Comparison of ENCODE assay signal across 5 fruit fly cellular contexts in the genomic region with DNA sequence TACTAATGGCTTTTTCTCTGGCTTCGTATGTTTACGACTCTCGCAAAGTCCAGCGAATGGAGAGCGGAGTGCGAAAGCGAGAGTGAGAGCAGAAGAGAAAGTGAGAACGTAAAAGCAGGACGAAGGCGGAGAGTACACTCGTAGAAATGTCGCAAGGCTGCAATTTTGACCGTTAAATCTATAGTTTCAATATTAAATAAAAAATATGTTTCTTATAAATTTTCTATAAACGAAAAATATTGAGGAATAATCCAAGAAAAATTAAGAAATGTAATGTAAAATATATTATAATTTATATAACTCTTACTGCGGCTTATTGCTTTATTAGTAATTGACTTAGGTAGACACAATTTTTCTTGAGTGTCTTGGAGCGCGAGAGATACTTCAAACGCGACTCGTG.
A peak's percentile ranks its signal among the peaks of the same experiment; 100 is the strongest.
TF ChIP-seq lines count a peak whose summit lies in the region.

No protein-coding gene starts in this region.

- TF ChIP-seq CTCF in whole organism, embryonic (GFP tag; optimal IDR thresholded peaks at IDR 0.05; lab: Kevin White, UChicago): no peak

TF ChIP-seq in whole organism, adult, 20 proteins besides CTCF, POLR2A, EP300 and RAD21:
- peak; percentile 5 for TF ChIP-seq CG33017 (tag; optimal IDR thresholded peaks at IDR 0.05; lab: Kevin White, UChicago)
- TF ChIP-seq CG14711 (tag; optimal IDR thresholded peaks at IDR 0.05; lab: Kevin White, UChicago): no peak

TF ChIP-seq in whole organism, embryonic, 481 proteins besides CTCF, POLR2A, EP300 and RAD21 (continues in another document):
- TF ChIP-seq zf30C (GFP tag; optimal IDR thresholded peaks at IDR 0.05; lab: Kevin White, UChicago) (peak; percentile 21), CG11723 (GFP tag; optimal IDR thresholded peaks at IDR 0.05; lab: Kevin White, UChicago) (no peak), Ptx1 (GFP tag; IDR thresholded peaks at IDR 0.05; lab: Robert Waterston, UW) (no peak), Trl (optimal IDR thresholded peaks at IDR 0.05; lab: Kevin White, UChicago) (peak in 1 of 2 experiments; percentile 32), Trl (GFP tag; optimal IDR thresholded peaks at IDR 0.05; lab: Kevin White, UChicago) (no peak), CG14667 (GFP tag; IDR thresholded peaks at IDR 0.05; lab: Robert Waterston, UW) (no peak), lola (GFP tag; optimal IDR thresholded peaks at IDR 0.05; lab: Kevin White, UChicago) (no peak), dmrt99B (tag; optimal IDR thresholded peaks at IDR 0.05; lab: Kevin White, UChicago) (peak; percentile 24), Hmr (GFP tag; optimal IDR thresholded peaks at IDR 0.05; lab: Kevin White, UChicago) (peak; percentile 24), Hr51 (GFP tag; optimal IDR thresholded peaks at IDR 0.05; lab: Kevin White, UChicago) (peak in 1 of 2 experiments; percentile 13), sens (GFP tag; lab: Kevin White, UChicago) (peak; percentile 28), trh (GFP tag; optimal IDR thresholded peaks at IDR 0.05; lab: Kevin White, UChicago) (no peak), odd (GFP tag; optimal IDR thresholded peaks at IDR 0.05; lab: Kevin White, UChicago) (no peak), CG9727 (GFP tag; optimal IDR thresholded peaks at IDR 0.05; lab: Kevin White, UChicago) (peak; percentile 28), CG12071 (GFP tag; optimal IDR thresholded peaks at IDR 0.05; lab: Kevin White, UChicago) (no peak), Oaz (GFP tag; IDR thresholded peaks at IDR 0.05; lab: Robert Waterston, UW) (no peak), dm (GFP tag; optimal IDR thresholded peaks at IDR 0.05; lab: Kevin White, UChicago) (no peak), Deaf1 (tag; optimal IDR thresholded peaks at IDR 0.05; lab: Kevin White, UChicago) (peak; percentile 59), en (GFP tag; optimal IDR thresholded peaks at IDR 0.05; lab: Kevin White, UChicago) (no peak), CG11504 (tag; optimal IDR thresholded peaks at IDR 0.05; lab: Kevin White, UChicago) (peak; percentile 40), CG2678 (tag; optimal IDR thresholded peaks at IDR 0.05; lab: Kevin White, UChicago) (peak; percentile 46), CG10267 (tag; optimal IDR thresholded peaks at IDR 0.05; lab: Kevin White, UChicago) (peak; percentile 7)

TF ChIP-seq in whole organism, prepupa, 60 proteins besides CTCF, POLR2A, EP300 and RAD21 (continues in another document):
- TF ChIP-seq CG6808 (GFP tag; optimal IDR thresholded peaks at IDR 0.05; lab: Kevin White, UChicago) (no peak), Blimp-1 (GFP tag; optimal IDR thresholded peaks at IDR 0.05; lab: Kevin White, UChicago) (peak; percentile 89), topi (GFP tag; optimal IDR thresholded peaks at IDR 0.05; lab: Kevin White, UChicago) (peak; percentile 42), esn (GFP tag; optimal IDR thresholded peaks at IDR 0.05; lab: Kevin White, UChicago) (no peak), cyc (GFP tag; optimal IDR thresholded peaks at IDR 0.05; lab: Kevin White, UChicago) (no peak), vri (GFP tag; optimal IDR thresholded peaks at IDR 0.05; lab: Kevin White, UChicago) (no peak), CG1621 (tag; optimal IDR thresholded peaks at IDR 0.05; lab: Kevin White, UChicago) (no peak), net (GFP tag; optimal IDR thresholded peaks at IDR 0.05; lab: Kevin White, UChicago) (no peak), CG10669 (GFP tag; optimal IDR thresholded peaks at IDR 0.05; lab: Kevin White, UChicago) (no peak), lz (GFP tag; optimal IDR thresholded peaks at IDR 0.05; lab: Kevin White, UChicago) (peak; percentile 9), CG6854 (GFP tag; optimal IDR thresholded peaks at IDR 0.05; lab: Kevin White, UChicago) (no peak), Ets21C (GFP tag; optimal IDR thresholded peaks at IDR 0.05; lab: Kevin White, UChicago) (no peak), Smox (GFP tag; optimal IDR thresholded peaks at IDR 0.05; lab: Kevin White, UChicago) (no peak), Sox14 (GFP tag; optimal IDR thresholded peaks at IDR 0.05; lab: Kevin White, UChicago) (no peak), Hr39 (GFP tag; optimal IDR thresholded peaks at IDR 0.05; lab: Kevin White, UChicago) (no peak), spab (GFP tag; optimal IDR thresholded peaks at IDR 0.05; lab: Kevin White, UChicago) (no peak), salr (GFP tag; optimal IDR thresholded peaks at IDR 0.05; lab: Kevin White, UChicago) (peak in 1 of 2 experiments; percentile 30), fkh (GFP tag; optimal IDR thresholded peaks at IDR 0.05; lab: Kevin White, UChicago) (no peak), fd85E (GFP tag; optimal IDR thresholded peaks at IDR 0.05; lab: Kevin White, UChicago) (no peak), CG9139 (GFP tag; optimal IDR thresholded peaks at IDR 0.05; lab: Kevin White, UChicago) (no peak), fd59A (GFP tag; optimal IDR thresholded peaks at IDR 0.05; lab: Kevin White, UChicago) (no peak), eg (GFP tag; IDR thresholded peaks at IDR 0.05; lab: Robert Waterston, UW) (0 out of 3 replicates have a peak, but pooled peaks have one; percentile 23)

TF ChIP-seq in whole organism, pupa, 21 proteins besides CTCF, POLR2A, EP300 and RAD21:
- no peak for TF ChIP-seq CG13204 (GFP tag; optimal IDR thresholded peaks at IDR 0.05; lab: Kevin White, UChicago)
- TF ChIP-seq Pif1B (GFP tag; optimal IDR thresholded peaks at IDR 0.05; lab: Kevin White, UChicago): peak; percentile 63
- no peak for TF ChIP-seq CG32121 (GFP tag; IDR thresholded peaks at IDR 0.05; lab: Robert Waterston, UW)
- peak; percentile 53 for TF ChIP-seq CG14655 (GFP tag; optimal IDR thresholded peaks at IDR 0.05; lab: Kevin White, UChicago)
- TF ChIP-seq CG4496 (GFP tag; IDR thresholded peaks at IDR 0.05; lab: Robert Waterston, UW): 0 out of 3 replicates have a peak, but pooled peaks have one; percentile 23
- TF ChIP-seq CG9948 (tag; optimal IDR thresholded peaks at IDR 0.05; lab: Kevin White, UChicago): peak; percentile 43
- peak; percentile 22 for TF ChIP-seq Pif1A (GFP tag; optimal IDR thresholded peaks at IDR 0.05; lab: Kevin White, UChicago)
TF ChIP-seq in whole organism, pupa: peak in this region for 5.

TF ChIP-seq in whole organism, wandering third instar larva, 38 proteins besides CTCF, POLR2A, EP300 and RAD21:
- no peak for TF ChIP-seq Mio (GFP tag; optimal IDR thresholded peaks at IDR 0.05; lab: Kevin White, UChicago)
- TF ChIP-seq woc (GFP tag; optimal IDR thresholded peaks at IDR 0.05; lab: Kevin White, UChicago): no peak
- no peak for TF ChIP-seq sage (GFP tag; optimal IDR thresholded peaks at IDR 0.05; lab: Kevin White, UChicago)
- TF ChIP-seq GATAd (GFP tag; optimal IDR thresholded peaks at IDR 0.05; lab: Kevin White, UChicago): no peak
- no peak for TF ChIP-seq N (GFP tag; optimal IDR thresholded peaks at IDR 0.05; lab: Kevin White, UChicago)
- no peak for TF ChIP-seq ey (GFP tag; optimal IDR thresholded peaks at IDR 0.05; lab: Kevin White, UChicago)
- TF ChIP-seq Vsx2 (GFP tag; optimal IDR thresholded peaks at IDR 0.05; lab: Kevin White, UChicago; ENCODE audit: partially characterized antibody): no peak
- TF ChIP-seq brk (GFP tag; optimal IDR thresholded peaks at IDR 0.05; lab: Kevin White, UChicago): no peak
- TF ChIP-seq pan (optimal IDR thresholded peaks at IDR 0.05; lab: Kevin White, UChicago): no peak
- no peak for TF ChIP-seq CG32264 (GFP tag; optimal IDR thresholded peaks at IDR 0.05; lab: Kevin White, UChicago)
- TF ChIP-seq fru (GFP tag; optimal IDR thresholded peaks at IDR 0.05; lab: Kevin White, UChicago): peak; percentile 33
- no peak for TF ChIP-seq Myc (optimal IDR thresholded peaks at IDR 0.05; lab: Kevin White, UChicago)
- TF ChIP-seq CrebA (GFP tag; optimal IDR thresholded peaks at IDR 0.05; lab: Kevin White, UChicago; ENCODE audit: borderline replicate concordance): no peak
- TF ChIP-seq Dfd (GFP tag; optimal IDR thresholded peaks at IDR 0.05; lab: Kevin White, UChicago): no peak
- no peak for TF ChIP-seq Hr78 (GFP tag; optimal IDR thresholded peaks at IDR 0.05; lab: Kevin White, UChicago)
- TF ChIP-seq h (GFP tag; optimal IDR thresholded peaks at IDR 0.05; lab: Kevin White, UChicago): no peak
- peak; percentile 47 for TF ChIP-seq OdsH (GFP tag; optimal IDR thresholded peaks at IDR 0.05; lab: Kevin White, UChicago)
- TF ChIP-seq CG9705 (GFP tag; optimal IDR thresholded peaks at IDR 0.05; lab: Kevin White, UChicago): no peak
- no peak for TF ChIP-seq usp (GFP tag; optimal IDR thresholded peaks at IDR 0.05; lab: Kevin White, UChicago)
- TF ChIP-seq tai (GFP tag; optimal IDR thresholded peaks at IDR 0.05; lab: Kevin White, UChicago): no peak
- TF ChIP-seq Rel (GFP tag; optimal IDR thresholded peaks at IDR 0.05; lab: Kevin White, UChicago): no peak
- no peak for TF ChIP-seq Rel (tag; optimal IDR thresholded peaks at IDR 0.05; lab: Kevin White, UChicago)
- peak; percentile 26 for TF ChIP-seq Dif (GFP tag; optimal IDR thresholded peaks at IDR 0.05; lab: Kevin White, UChicago; ENCODE audit: partially characterized antibody)
- no peak for TF ChIP-seq br (GFP tag; optimal IDR thresholded peaks at IDR 0.05; lab: Kevin White, UChicago)
- no peak for TF ChIP-seq Jra (GFP tag; optimal IDR thresholded peaks at IDR 0.05; lab: Kevin White, UChicago)
- TF ChIP-seq Abd-B (GFP tag; optimal IDR thresholded peaks at IDR 0.05; lab: Kevin White, UChicago): no peak
- TF ChIP-seq jim (GFP tag; optimal IDR thresholded peaks at IDR 0.05; lab: Kevin White, UChicago): no peak
- peak in 1 of 2 experiments; percentile 53 for TF ChIP-seq foxo (GFP tag; optimal IDR thresholded peaks at IDR 0.05; lab: Kevin White, UChicago)
- TF ChIP-seq HLH106 (tag; optimal IDR thresholded peaks at IDR 0.05; lab: Kevin White, UChicago): no peak
- no peak for TF ChIP-seq dsf (GFP tag; optimal IDR thresholded peaks at IDR 0.05; lab: Kevin White, UChicago; ENCODE audit: borderline replicate concordance)
- peak; percentile 1 for TF ChIP-seq rgr (GFP tag; optimal IDR thresholded peaks at IDR 0.05; lab: Kevin White, UChicago)
- TF ChIP-seq Sp1 (GFP tag; optimal IDR thresholded peaks at IDR 0.05; lab: Kevin White, UChicago): no peak
- no peak for TF ChIP-seq dl (GFP tag; optimal IDR thresholded peaks at IDR 0.05; lab: Kevin White, UChicago; ENCODE audit: insufficient read depth in 1 of 2, partially characterized antibody in 2 of 2)
- no peak for TF ChIP-seq dmrt93B (GFP tag; optimal IDR thresholded peaks at IDR 0.05; lab: Kevin White, UChicago)
- peak; percentile 23 for TF ChIP-seq psq (GFP tag; optimal IDR thresholded peaks at IDR 0.05; lab: Kevin White, UChicago)
